Worm (Caenorhabditis elegans) whole organism, midembryonic: ENCODE measurements around the gene nsph-1.1.

ENCODE experiments used
- T22C8.4 ChIP-seq: fragments of 200-800 bp; sonication (Bioruptor generic); IDR thresholded peaks from 2 replicates; pipeline ENCODE4 v1.3.6; 2022; ENCODE audit warnings: missing genetic modification characterization, missing compliant biosample characterization
- flt-1 ChIP-seq: fragments of 200-800 bp; sonication (Bioruptor generic); IDR thresholded peaks from 2 replicates; pipeline ENCODE4 v1.3.6; 2022; ENCODE audit warnings: missing genetic modification characterization, missing compliant biosample characterization
- med-1 ChIP-seq: sonication (generic microtip); optimal IDR thresholded peaks from 2 replicates; lab custom pipeline; 2017; ENCODE audit warnings: missing genetic modification characterization, mild to moderate bottlenecking, missing compliant biosample characterization, antibody characterized with exemption, missing genetic modification reagents; ENCODE audit not compliant: insufficient read depth
- ztf-29 ChIP-seq: fragments of 200-800 bp; sonication (Bioruptor generic); IDR thresholded peaks from 2 replicates; pipeline ENCODE4 v1.3.6; 2022; ENCODE audit warnings: missing genetic modification reagents, missing genetic modification characterization, missing compliant biosample characterization

ce11 chrII:8808482-8808881 is 41.9 kb downstream of the nsph-1.1 start, which contains the start of gene F07H5.10:
- TF ChIP-seq flt-1 (GFP tag; lab: Robert Waterston, UW) (no peak), med-1 (GFP tag; lab: Kevin White, UChicago) (no peak), T22C8.4 (GFP tag; lab: Robert Waterston, UW) (no peak), ztf-29 (no peak)
